Worm (Caenorhabditis elegans): Measurements from ENCODE around the gene fbxb-95.

fbxb-95 gene

DNA sequence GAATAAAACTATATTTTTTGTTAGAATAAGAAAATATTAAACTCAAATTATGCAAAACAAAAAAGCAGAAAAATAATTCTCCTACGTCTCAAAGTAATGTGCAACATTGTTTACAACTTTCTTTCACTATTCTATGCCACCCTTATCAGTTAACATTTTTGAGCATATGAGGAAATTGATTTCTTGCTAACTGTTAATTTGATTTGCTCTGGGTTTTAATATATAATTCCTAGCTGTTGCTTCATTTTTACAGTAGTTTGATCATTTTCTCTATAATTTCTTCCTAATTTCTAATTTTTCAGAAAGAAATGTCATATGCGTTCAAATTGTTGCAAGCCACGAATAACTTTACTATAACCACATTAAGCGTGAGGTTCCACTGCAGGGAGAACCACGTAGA, 18.0 kb upstream of the fbxb-95 start, which contains the start of gene T08E11.1:
T08E11.1 (plus strand) TSS at position 301 of the 400 bp plus-strand sequence.
- TF ChIP-seq unc-130 (GFP tag; optimal IDR thresholded peaks at IDR 0.05) (no peak), daf-16 (GFP tag; optimal IDR thresholded peaks at IDR 0.05) (no peak), daf-16 (tag; optimal IDR thresholded peaks at IDR 0.05) (peak; percentile 21)

DNA sequence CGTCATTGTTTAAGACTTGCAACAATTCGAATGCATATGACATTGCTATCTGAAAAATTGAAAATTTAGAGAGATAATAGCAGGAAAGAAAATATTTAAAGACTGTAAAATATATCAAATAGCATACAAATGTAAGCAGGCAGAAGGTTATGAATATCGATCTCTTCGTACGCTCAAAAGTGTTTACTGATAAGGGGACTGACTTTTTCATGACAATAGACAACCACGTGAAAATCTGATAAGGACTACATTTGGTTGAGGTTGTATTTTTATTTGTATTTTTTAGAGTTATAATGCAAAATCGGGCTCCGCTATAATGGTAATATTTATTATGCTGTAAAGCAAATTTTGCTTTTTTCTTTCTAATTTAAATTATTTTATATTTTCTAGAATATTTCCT, 11.3 kb upstream of the fbxb-95 start, which contains the start of the genes C52E2.5 and C52E2.4:
C52E2.5 (minus strand) TSS at position 43 of the 400 bp plus-strand sequence.
C52E2.4 (plus strand) TSS at position 252 of the 400 bp plus-strand sequence.
- TF ChIP-seq set-16 (GFP tag; IDR thresholded peaks at IDR 0.05) (no peak), zfp-2 (tag; optimal IDR thresholded peaks at IDR 0.05) (no peak), tag-97 (GFP tag; IDR thresholded peaks at IDR 0.05) (no peak), lin-13 (GFP tag; optimal IDR thresholded peaks at IDR 0.05) (no peak), ztf-7 (tag; optimal IDR thresholded peaks at IDR 0.05) (no peak), sdz-12 (GFP tag; optimal IDR thresholded peaks at IDR 0.05) (no peak), gei-8 (GFP tag; optimal IDR thresholded peaks at IDR 0.05) (no peak), daf-19 (GFP tag; conservative IDR thresholded peaks at IDR 0.05) (no peak), fkh-10 (GFP tag; optimal IDR thresholded peaks at IDR 0.05) (no peak), Y75B8A.6 (GFP tag; IDR thresholded peaks at IDR 0.05) (no peak), nhr-11 (tag; optimal IDR thresholded peaks at IDR 0.05) (no peak), nhr-28 (tag; optimal IDR thresholded peaks at IDR 0.05) (peak; percentile 82), ZK337.2 (GFP tag; IDR thresholded peaks at IDR 0.05) (no peak), madf-5 (GFP tag; IDR thresholded peaks at IDR 0.05) (no peak), dmd-6 (GFP tag; IDR thresholded peaks at IDR 0.05) (peak; percentile 64), dmd-9 (GFP tag; IDR thresholded peaks at IDR 0.05) (no peak), hlh-30 (tag; optimal IDR thresholded peaks at IDR 0.05; ENCODE audit: insufficient read depth) (peak; percentile 33), nhr-76 (tag; optimal IDR thresholded peaks at IDR 0.05) (no peak), nhr-10 (tag; optimal IDR thresholded peaks at IDR 0.05) (no peak), ztf-11 (tag; optimal IDR thresholded peaks at IDR 0.05) (no peak), cey-2 (tag; optimal IDR thresholded peaks at IDR 0.05; ENCODE audit: borderline replicate concordance, insufficient read depth) (no peak), php-3 (GFP tag; IDR thresholded peaks at IDR 0.05) (0 out of 2 replicates have a peak, but pooled peaks have one; percentile 29), zag-1 (tag; optimal IDR thresholded peaks at IDR 0.05) (no peak), aha-1 (tag) (no peak), nhr-77 (tag; optimal IDR thresholded peaks at IDR 0.05) (no peak), Y48G9A.11 (GFP tag; IDR thresholded peaks at IDR 0.05) (no peak), arid-1 (GFP tag; conservative IDR thresholded peaks at IDR 0.05) (no peak), egl-27 (tag; optimal IDR thresholded peaks at IDR 0.05) (no peak), zip-2 (tag; optimal IDR thresholded peaks at IDR 0.05) (no peak), nhr-41 (GFP tag; IDR thresholded peaks at IDR 0.05) (no peak), ceh-20 (GFP tag; IDR thresholded peaks at IDR 0.05) (no peak), lin-1 (GFP tag; IDR thresholded peaks at IDR 0.05) (no peak), unc-39 (tag; optimal IDR thresholded peaks at IDR 0.05) (no peak), mep-1 (tag; optimal IDR thresholded peaks at IDR 0.05) (no peak), tra-1 (GFP tag; IDR thresholded peaks at IDR 0.05) (no peak), mdt-29 (GFP tag; IDR thresholded peaks at IDR 0.05) (no peak), saeg-2 (GFP tag; IDR thresholded peaks at IDR 0.05) (no peak), F37D6.2 (tag; optimal IDR thresholded peaks at IDR 0.05) (no peak), spr-1 (tag; optimal IDR thresholded peaks at IDR 0.05) (no peak), pqm-1 (tag; optimal IDR thresholded peaks at IDR 0.05) (peak; percentile 87), unc-130 (GFP tag; optimal IDR thresholded peaks at IDR 0.05) (no peak), vab-7 (GFP tag; IDR thresholded peaks at IDR 0.05) (no peak), daf-12 (tag; optimal IDR thresholded peaks at IDR 0.05) (no peak), ceh-32 (tag; optimal IDR thresholded peaks at IDR 0.05; ENCODE audit: poor library complexity) (no peak), Y105C5A.15 (GFP tag; IDR thresholded peaks at IDR 0.05) (no peak), skn-1 (tag; optimal IDR thresholded peaks at IDR 0.05) (no peak), ceh-44 (GFP tag; IDR thresholded peaks at IDR 0.05) (no peak), daf-16 (GFP tag; optimal IDR thresholded peaks at IDR 0.05) (no peak), daf-16 (tag; optimal IDR thresholded peaks at IDR 0.05) (peak; percentile 96), dve-1 (tag; optimal IDR thresholded peaks at IDR 0.05; ENCODE audit: insufficient read depth) (peak; percentile 58), nhr-48 (tag; optimal IDR thresholded peaks at IDR 0.05) (no peak)

All from whole organism, L4 larva.